Worm (Caenorhabditis elegans) whole organism, L1 larva: Measurements from ENCODE around the gene xol-1.
A peak's percentile ranks its signal among the peaks of the same experiment; 100 is the strongest.

Experiments
- C16A3.4 ChIP-seq: fragments of 150-350 bp; optimal IDR thresholded peaks from 2 replicates; lab custom pipeline; 2014; ENCODE audit warnings: missing biosample characterization, missing genetic modification characterization
- C34B4.2 ChIP-seq: sonication (generic microtip); optimal IDR thresholded peaks from 2 replicates; lab custom pipeline; 2017; ENCODE audit warnings: mild to moderate bottlenecking, missing genetic modification characterization, missing compliant biosample characterization
- Y116A8C.19 ChIP-seq: sonication (generic microtip); optimal IDR thresholded peaks from 2 replicates; lab custom pipeline; 2016; ENCODE audit warnings: missing compliant biosample characterization, missing genetic modification characterization, borderline replicate concordance
- alr-1 ChIP-seq: fragments of 200-800 bp; sonication (Bioruptor generic); optimal IDR thresholded peaks from 2 replicates; lab custom pipeline; 2018; ENCODE audit warnings: borderline replicate concordance, mild to moderate bottlenecking, missing genetic modification characterization, missing compliant biosample characterization
- aly-2 ChIP-seq: fragments of 150-350 bp; optimal IDR thresholded peaks from 2 replicates; lab custom pipeline; 2014; ENCODE audit warnings: missing biosample characterization, missing genetic modification characterization
- ama-1 ChIP-seq: fragments of 150-350 bp; optimal IDR thresholded peaks from 2 replicates; lab custom pipeline; 2014
- blmp-1 ChIP-seq: fragments of 150-350 bp; optimal IDR thresholded peaks from 2 replicates; lab custom pipeline; 2014; ENCODE audit warnings: missing biosample characterization, missing genetic modification characterization
- dpl-1 ChIP-seq, 3 experiments: fragments of 150-350 bp in 2 of 3; sonication (generic microtip) in 1 of 3; optimal IDR thresholded peaks; 2 replicates each; lab custom pipeline; 2014 to 2017; ENCODE audit warnings: missing biosample characterization in 3 of 3, missing genetic modification characterization in 3 of 3, missing genetic modification reagents in 3 of 3
- dsc-1 ChIP-seq: sonication (generic microtip); optimal IDR thresholded peaks from 2 replicates; lab custom pipeline; 2016; ENCODE audit warnings: mild to moderate bottlenecking, missing genetic modification characterization, missing compliant biosample characterization
- efl-1 ChIP-seq, 4 experiments: fragments of 150-350 bp; optimal IDR thresholded peaks in 3 of 4; peaks in 1 of 4; 1 replicate in 1 of 4; 2 replicates in 3 of 4; lab custom pipeline; 2014; ENCODE audit warnings: missing biosample characterization in 2 of 4, missing genetic modification characterization in 2 of 4, missing genetic modification reagents in 2 of 4
- egl-13 ChIP-seq: sonication (generic microtip); optimal IDR thresholded peaks from 2 replicates; lab custom pipeline; 2016; ENCODE audit warnings: missing genotype, missing genetic modification reagents, missing genetic modification characterization, missing compliant biosample characterization
- elt-2 ChIP-seq: sonication (generic microtip); optimal IDR thresholded peaks from 2 replicates; lab custom pipeline; 2016; ENCODE audit warnings: missing genetic modification characterization, mild to moderate bottlenecking, inconsistent platforms, missing compliant biosample characterization, missing genetic modification reagents
- elt-3 ChIP-seq, 6 experiments: fragments of 150-350 bp in 1 of 6; sonication (generic microtip); optimal IDR thresholded peaks; 2 replicates each; lab custom pipeline; 2017 to 2018; ENCODE audit warnings: missing biosample characterization in 6 of 6, missing genetic modification characterization in 6 of 6, inconsistent platforms in 1 of 6
- fkh-10 ChIP-seq: sonication (generic microtip); optimal IDR thresholded peaks from 2 replicates; lab custom pipeline; 2017; ENCODE audit warnings: missing biosample characterization, missing genetic modification reagents, missing genetic modification characterization
- fkh-8 ChIP-seq: sonication (generic microtip); optimal IDR thresholded peaks from 2 replicates; lab custom pipeline; 2016; ENCODE audit warnings: mild to moderate bottlenecking, missing genetic modification characterization, missing compliant biosample characterization
- fos-1 ChIP-seq: fragments of 150-350 bp; optimal IDR thresholded peaks from 2 replicates; lab custom pipeline; 2014; ENCODE audit warnings: missing biosample characterization, missing genetic modification characterization
- irx-1 ChIP-seq: sonication (generic microtip); optimal IDR thresholded peaks from 2 replicates; lab custom pipeline; 2016; ENCODE audit warnings: missing genetic modification characterization, missing compliant biosample characterization
- isw-1 ChIP-seq: fragments of 200-800 bp; sonication (Bioruptor generic); IDR thresholded peaks from 2 replicates; pipeline ENCODE4 v1.3.6; 2022; ENCODE audit warnings: missing genetic modification characterization, missing compliant biosample characterization
- lin-14 ChIP-seq: fragments of 200-800 bp; sonication (Bioruptor generic); optimal IDR thresholded peaks from 2 replicates; lab custom pipeline; 2018; ENCODE audit warnings: mild to moderate bottlenecking, missing genetic modification characterization, moderate library complexity, missing compliant biosample characterization
- lin-35 ChIP-seq, 2 experiments: fragments of 150-350 bp; optimal IDR thresholded peaks; 2 replicates each; lab custom pipeline; 2014; ENCODE audit warnings: missing biosample characterization in 2 of 2, missing genetic modification characterization in 2 of 2, missing genetic modification reagents in 2 of 2
- lsy-2 ChIP-seq, 2 experiments: fragments of 150-350 bp; optimal IDR thresholded peaks; 2 replicates each; lab custom pipeline; 2014; ENCODE audit warnings: missing biosample characterization in 2 of 2, missing genetic modification characterization in 2 of 2
- mab-9 ChIP-seq: fragments of 200-800 bp; sonication (Bioruptor generic); IDR thresholded peaks from 2 replicates; pipeline ENCODE4 v1.3.6; 2022; ENCODE audit warnings: missing genetic modification reagents, missing genetic modification characterization, missing compliant biosample characterization
- mdl-1 ChIP-seq, 2 experiments: fragments of 150-350 bp; optimal IDR thresholded peaks; 2 replicates each; lab custom pipeline; 2014 to 2017; ENCODE audit warnings: missing biosample characterization in 2 of 2, missing genetic modification characterization in 2 of 2, inconsistent platforms in 1 of 2
- mef-2 ChIP-seq: fragments of 150-350 bp; optimal IDR thresholded peaks from 2 replicates; lab custom pipeline; 2014; ENCODE audit warnings: missing biosample characterization, missing genetic modification characterization
- nhr-19 ChIP-seq: fragments of 200-800 bp; sonication (Bioruptor generic); conservative IDR thresholded peaks from 2 replicates; pipeline ENCODE4 v1.3.6; 2022; ENCODE audit warnings: missing genetic modification characterization, missing compliant biosample characterization
- nhr-20 ChIP-seq: sonication (generic microtip); optimal IDR thresholded peaks from 2 replicates; lab custom pipeline; 2016; ENCODE audit warnings: mild to moderate bottlenecking, missing genetic modification characterization, missing compliant biosample characterization
- nhr-28 ChIP-seq: fragments of 150-350 bp; optimal IDR thresholded peaks from 2 replicates; lab custom pipeline; 2014; ENCODE audit warnings: missing biosample characterization, missing genetic modification characterization
- nhr-47 ChIP-seq: sonication (generic microtip); optimal IDR thresholded peaks from 2 replicates; lab custom pipeline; 2016; ENCODE audit warnings: mild to moderate bottlenecking, missing genetic modification characterization, moderate library complexity, missing compliant biosample characterization
- nhr-71 ChIP-seq: sonication (generic microtip); optimal IDR thresholded peaks from 2 replicates; lab custom pipeline; 2016; ENCODE audit warnings: mild to moderate bottlenecking, missing genetic modification characterization, moderate library complexity, missing compliant biosample characterization
- nhr-76 ChIP-seq: sonication (generic microtip); optimal IDR thresholded peaks from 2 replicates; lab custom pipeline; 2017; ENCODE audit warnings: missing biosample characterization, missing genetic modification characterization
- nhr-77 ChIP-seq: fragments of 150-350 bp; optimal IDR thresholded peaks from 2 replicates; lab custom pipeline; 2014; ENCODE audit warnings: missing biosample characterization, missing genetic modification characterization
- nhr-85 ChIP-seq: sonication (generic microtip); peaks from one replicate; lab custom pipeline; 2016; ENCODE audit warnings: missing genetic modification characterization, inconsistent platforms, missing compliant biosample characterization
- nhr-90 ChIP-seq: sonication (generic microtip); optimal IDR thresholded peaks from 2 replicates; lab custom pipeline; 2016; ENCODE audit warnings: mild to moderate bottlenecking, missing genetic modification characterization, missing compliant biosample characterization; ENCODE audit not compliant: poor library complexity
- pag-3 ChIP-seq: sonication (generic microtip); optimal IDR thresholded peaks from 2 replicates; lab custom pipeline; 2017; ENCODE audit warnings: missing genetic modification characterization, mild to moderate bottlenecking, missing compliant biosample characterization, antibody characterized with exemption, borderline replicate concordance; ENCODE audit not compliant: insufficient read depth
- pax-3 ChIP-seq: fragments of 200-800 bp; sonication (Bioruptor generic); optimal IDR thresholded peaks from 2 replicates; lab custom pipeline; 2018; ENCODE audit warnings: mild to moderate bottlenecking, missing genetic modification characterization, moderate library complexity, missing compliant biosample characterization
- rnt-1 ChIP-seq: sonication (generic microtip); optimal IDR thresholded peaks from 2 replicates; lab custom pipeline; 2016; ENCODE audit warnings: mild to moderate bottlenecking, missing genetic modification characterization, moderate library complexity, missing compliant biosample characterization
- skn-1 ChIP-seq: fragments of 150-350 bp; optimal IDR thresholded peaks from 2 replicates; lab custom pipeline; 2014; ENCODE audit warnings: missing biosample characterization, missing genetic modification characterization
- snu-23 ChIP-seq: sonication (generic microtip); optimal IDR thresholded peaks from 2 replicates; lab custom pipeline; 2016; ENCODE audit warnings: missing genetic modification characterization, missing compliant biosample characterization
- sox-4 ChIP-seq: sonication (generic microtip); optimal IDR thresholded peaks from 2 replicates; lab custom pipeline; 2016; ENCODE audit warnings: missing genetic modification characterization, missing compliant biosample characterization
- sup-37 ChIP-seq: fragments of 200-800 bp; sonication (Bioruptor generic); optimal IDR thresholded peaks from 2 replicates; lab custom pipeline; 2018; ENCODE audit warnings: mild to moderate bottlenecking, missing genetic modification characterization, missing compliant biosample characterization
- tlp-1 ChIP-seq: fragments of 150-350 bp; optimal IDR thresholded peaks from 2 replicates; lab custom pipeline; 2014; ENCODE audit warnings: missing biosample characterization, missing genetic modification characterization
- unc-130 ChIP-seq: fragments of 150-350 bp; optimal IDR thresholded peaks from 2 replicates; lab custom pipeline; 2017; ENCODE audit warnings: missing biosample characterization, missing genetic modification characterization, inconsistent platforms
- unc-62 ChIP-seq: fragments of 150-350 bp; optimal IDR thresholded peaks from 2 replicates; lab custom pipeline; 2014; ENCODE audit warnings: missing biosample characterization, missing genetic modification reagents, missing genetic modification characterization
- unc-86 ChIP-seq: sonication (generic microtip); optimal IDR thresholded peaks from 2 replicates; lab custom pipeline; 2016; ENCODE audit warnings: missing genetic modification characterization, missing compliant biosample characterization
- zip-4 ChIP-seq: fragments of 200-800 bp; sonication (Bioruptor generic); optimal IDR thresholded peaks from 2 replicates; lab custom pipeline; 2018; ENCODE audit warnings: mild to moderate bottlenecking, missing genetic modification characterization, moderate library complexity, missing compliant biosample characterization
- ztf-11 ChIP-seq, 2 experiments: sonication (generic microtip); optimal IDR thresholded peaks; 2 replicates each; lab custom pipeline; 2016 to 2017; ENCODE audit warnings: missing genetic modification characterization in 2 of 2, missing biosample characterization in 1 of 2, missing compliant biosample characterization in 1 of 2
- ztf-4 ChIP-seq: fragments of 150-350 bp; optimal IDR thresholded peaks from 2 replicates; lab custom pipeline; 2014; ENCODE audit warnings: missing biosample characterization, missing genetic modification characterization

Gene xol-1

DNA sequence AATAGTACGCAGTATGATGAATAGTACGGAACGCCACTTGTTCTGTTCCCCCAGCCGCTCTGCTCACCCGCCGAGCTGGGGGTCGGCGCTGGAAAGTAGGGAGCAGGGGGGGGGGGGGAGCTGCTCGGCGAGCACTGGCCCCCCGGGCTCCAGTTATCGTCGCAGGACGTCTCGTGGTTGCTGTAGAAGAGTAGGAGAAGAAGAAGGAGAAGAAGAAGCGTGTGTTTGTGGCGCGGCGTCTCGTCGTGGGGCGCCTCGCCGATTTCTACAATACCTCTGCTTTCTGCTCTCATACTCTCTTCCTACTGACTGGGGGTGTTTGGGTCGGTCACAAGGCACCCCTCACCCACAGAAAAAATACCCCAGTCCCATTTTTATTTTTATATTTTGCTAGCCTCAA is 23.8 kb upstream of the xol-1 start (continued):
- TF ChIP-seq isw-1 (GFP tag; lab: Robert Waterston, UW) (no peak), sup-37 (GFP tag; lab: Kevin White, UChicago) (peak; percentile 2), nhr-71 (tag; lab: Kevin White, UChicago) (peak; percentile 62)

DNA sequence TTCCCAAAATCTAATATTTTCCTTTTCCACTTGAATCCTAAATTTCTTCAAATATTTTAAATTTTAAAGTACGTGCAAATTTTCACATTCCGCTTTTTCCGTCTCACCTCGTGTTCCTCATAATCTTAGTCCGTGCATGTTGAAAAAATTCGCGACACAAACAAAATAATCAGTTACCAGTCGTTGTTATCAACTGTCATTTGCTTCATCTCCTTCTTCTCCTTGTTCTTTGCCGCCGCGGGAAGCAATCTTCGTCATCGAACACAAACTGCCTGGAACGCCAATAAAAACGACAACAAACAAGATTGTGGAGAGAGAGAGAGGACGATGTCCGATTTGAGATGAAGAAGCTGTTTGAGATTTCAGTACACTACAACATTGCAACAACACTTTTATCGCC is 23.4 kb upstream of the xol-1 start, which contains the start of gene C34D10.5:
TSS of gene C34D10.5 (plus strand) at position 269 of the 400 bp plus-strand sequence.
- no peak for TF ChIP-seq pax-3 (tag; lab: Kevin White, UChicago)
- no peak for TF ChIP-seq irx-1 (tag; lab: Kevin White, UChicago)
- peak; percentile 52 for TF ChIP-seq nhr-85 (tag; lab: Kevin White, UChicago)
- TF ChIP-seq rnt-1 = peak; percentile 13
- no peak for TF ChIP-seq fkh-10 (GFP tag; lab: Kevin White, UChicago)
- TF ChIP-seq mab-9 (GFP tag; lab: Robert Waterston, UW) = no peak
- peak; percentile 1 for TF ChIP-seq nhr-71 (tag; lab: Kevin White, UChicago)
- no peak for TF ChIP-seq ztf-11 (tag; optimal IDR thresholded peaks at IDR 0.05; lab: Kevin White, UChicago)
- no peak for TF ChIP-seq tlp-1 (tag; lab: Kevin White, UChicago)

DNA sequence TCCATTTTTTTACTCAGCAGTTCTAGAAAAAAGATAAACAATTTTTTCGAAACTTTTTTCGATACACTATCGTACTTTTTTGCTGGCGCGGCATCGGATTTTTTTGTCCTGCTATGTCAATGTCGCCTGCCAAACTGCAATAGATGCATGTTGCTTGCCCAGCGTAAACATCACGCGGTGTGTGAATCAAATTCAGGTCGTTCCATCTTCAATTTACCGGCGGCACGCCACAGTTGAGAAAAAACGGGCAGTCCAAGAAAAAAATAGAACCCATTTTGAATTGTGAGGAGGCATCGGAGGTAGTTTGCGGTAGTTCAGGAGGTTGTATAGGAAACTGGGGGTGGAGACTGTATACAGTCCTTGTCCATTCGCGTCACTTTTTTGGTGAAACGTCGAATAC is 22.7 kb upstream of the xol-1 start:
- TF ChIP-seq unc-86 (tag; lab: Kevin White, UChicago) = no peak
- TF ChIP-seq skn-1 = no peak
- peak; percentile 9 for TF ChIP-seq nhr-47 (tag; lab: Kevin White, UChicago)
- TF ChIP-seq lin-14 (GFP tag; lab: Kevin White, UChicago) = peak; percentile 85
- peak; percentile 51 for TF ChIP-seq pag-3 (tag; lab: Kevin White, UChicago)
- peak; percentile 47 for TF ChIP-seq C16A3.4
- TF ChIP-seq lsy-2 (tag; optimal IDR thresholded peaks at IDR 0.05; lab: Kevin White, UChicago) = peak; percentile 5 to 23
- peak; percentile 73 for TF ChIP-seq nhr-85 (tag; lab: Kevin White, UChicago)
- peak in 1 of 3 experiments; percentile 16 for TF ChIP-seq dpl-1 (GFP tag; optimal IDR thresholded peaks at IDR 0.05; lab: Kevin White, UChicago)
- TF ChIP-seq nhr-20 = peak; percentile 47
- peak; percentile 20 for TF ChIP-seq nhr-90 (tag; lab: Kevin White, UChicago)
- TF ChIP-seq mdl-1 (tag; optimal IDR thresholded peaks at IDR 0.05; lab: Kevin White, UChicago) = peak in 1 of 2 experiments; percentile 74
- no peak for TF ChIP-seq nhr-77 (tag; lab: Kevin White, UChicago)
- peak; percentile 43 for TF ChIP-seq unc-130
- TF ChIP-seq Y116A8C.19 (tag; lab: Kevin White, UChicago) = no peak
- TF ChIP-seq blmp-1 (tag; lab: Kevin White, UChicago) = peak; percentile 2
- TF ChIP-seq lin-35 (GFP tag; optimal IDR thresholded peaks at IDR 0.05; lab: Kevin White, UChicago) = peak in 1 of 2 experiments; percentile 62
- TF ChIP-seq elt-3 (tag; optimal IDR thresholded peaks at IDR 0.05; lab: Kevin White, UChicago) = peak in 3 of 6 experiments; percentile 14 to 43 (median 18)
- TF ChIP-seq snu-23 (GFP tag; lab: Kevin White, UChicago) = peak; percentile 64
- TF ChIP-seq nhr-19 = peak; percentile 22; the same call in 1 of the 2 replicates
- TF ChIP-seq rnt-1 = peak; percentile 44
- TF ChIP-seq ztf-4 (tag; lab: Kevin White, UChicago) = no peak
- TF ChIP-seq ama-1 = peak; percentile 10
- no peak for TF ChIP-seq nhr-28 (tag; lab: Kevin White, UChicago)
- TF ChIP-seq dsc-1 = no peak
- TF ChIP-seq nhr-71 (tag; lab: Kevin White, UChicago) = peak; percentile 65
- TF ChIP-seq efl-1 (optimal IDR thresholded peaks at IDR 0.05; lab: Kevin White, UChicago) = no peak
- TF ChIP-seq efl-1 (GFP tag; optimal IDR thresholded peaks at IDR 0.05 in 1 of 2; lab: Kevin White, UChicago) = peak in 1 of 2 experiments; percentile 55

DNA sequence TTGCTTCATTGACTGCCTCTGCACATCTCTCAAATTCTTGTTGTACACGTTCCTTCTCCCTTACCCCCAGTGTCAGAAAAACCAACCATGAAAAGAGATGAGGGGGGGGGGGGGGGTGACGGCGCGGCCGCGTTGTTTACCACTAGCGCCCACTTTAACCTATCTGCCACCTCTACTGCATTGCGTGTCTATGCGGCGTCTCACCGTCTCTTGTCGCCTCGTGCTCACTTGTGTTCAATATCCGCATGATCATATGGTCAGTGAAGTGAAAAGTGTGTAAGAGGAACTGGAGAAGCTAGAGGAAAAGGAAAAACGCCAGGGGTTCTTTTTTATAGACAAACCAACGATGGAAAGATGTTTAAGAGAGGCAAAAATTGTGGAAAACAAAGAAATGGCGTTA is 21.4 kb upstream of the xol-1 start:
- TF ChIP-seq nhr-85 (tag; lab: Kevin White, UChicago) (peak; percentile 94), mef-2 (tag; lab: Kevin White, UChicago) (peak; percentile 58), lin-35 (GFP tag; optimal IDR thresholded peaks at IDR 0.05; lab: Kevin White, UChicago) (peak; percentile 63 to 81), zip-4 (GFP tag; lab: Kevin White, UChicago) (peak; percentile 43), C34B4.2 (tag; lab: Kevin White, UChicago) (no peak), sox-4 (tag; lab: Kevin White, UChicago) (peak; percentile 67), nhr-19 (peak; percentile 84), egl-13 (tag; lab: Kevin White, UChicago) (peak; percentile 76), fkh-8 (tag; lab: Kevin White, UChicago) (peak; percentile 92), aly-2 (no peak), alr-1 (tag; lab: Kevin White, UChicago) (no peak), unc-62 (no peak), elt-2 (tag; lab: Kevin White, UChicago) (peak; percentile 62), fos-1 (tag; lab: Kevin White, UChicago) (peak; percentile 61), nhr-76 (tag; lab: Kevin White, UChicago) (no peak)
